Worm (Caenorhabditis elegans) whole organism, L4/young adult: Measurements from ENCODE around the gene F42C5.9.

Experiments
- W03F9.2 ChIP-seq: fragments of 150-350 bp; optimal IDR thresholded peaks from 2 replicates; lab custom pipeline; 2014; ENCODE audit warnings: missing biosample characterization, missing genetic modification characterization
- him-1 ChIP-seq: sonication (generic microtip); optimal IDR thresholded peaks from 2 replicates; lab custom pipeline; 2016; ENCODE audit warnings: missing genotype, missing genetic modification reagents, missing genetic modification characterization, missing compliant biosample characterization

DNA sequence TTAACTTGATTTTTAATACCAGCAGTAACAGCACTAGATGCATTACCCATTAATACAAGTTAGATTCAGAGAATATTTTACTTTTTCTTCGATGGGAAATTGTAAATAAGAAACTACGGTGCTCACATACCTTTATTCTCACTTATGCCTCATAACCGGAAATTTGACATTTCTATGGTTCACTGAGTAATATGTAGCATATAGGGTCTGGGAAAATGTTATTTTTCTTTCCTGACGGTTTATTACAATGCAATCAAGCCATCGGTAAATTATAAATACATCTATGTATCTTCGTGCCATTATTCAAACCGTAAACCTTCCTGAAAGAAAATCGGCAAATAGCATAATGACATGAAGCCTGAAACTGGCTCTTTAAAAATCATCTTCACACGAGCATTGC is 15.8 kb upstream of the F42C5.9 start, which contains the start of gene ocr-4:
- TF ChIP-seq him-1 (tag; lab: Kevin White, UChicago), result no peak
- no peak for TF ChIP-seq W03F9.2 (tag; lab: Kevin White, UChicago)
